Fruit fly (Drosophila melanogaster) whole organism, adult: Measurements from ENCODE around the gene CG43799.

ENCODE experiments used
- CG11617 ChIP-seq: fragments of 200-800 bp; sonication (Bioruptor generic); optimal IDR thresholded peaks from 2 replicates; lab custom pipeline; 2017; ENCODE audit warnings: mild to moderate bottlenecking, missing biosample characterization, missing genetic modification reagents, missing genetic modification characterization
- CG12768 ChIP-seq: fragments of 200-800 bp; sonication (Bioruptor generic); optimal IDR thresholded peaks from 2 replicates; lab custom pipeline; 2017; ENCODE audit warnings: missing biosample characterization, missing genetic modification characterization, mild to moderate bottlenecking, moderate library complexity, missing genetic modification reagents
- CG14711 ChIP-seq: fragments of 200-800 bp; sonication (Bioruptor generic); optimal IDR thresholded peaks from 2 replicates; lab custom pipeline; 2018; ENCODE audit warnings: missing biosample characterization, mild to moderate bottlenecking, missing genetic modification characterization, moderate library complexity
- CG1620 ChIP-seq: fragments of 200-800 bp; sonication (Bioruptor generic); optimal IDR thresholded peaks from 2 replicates; lab custom pipeline; 2016; ENCODE audit warnings: missing biosample characterization, missing genetic modification characterization
- CG33017 ChIP-seq: fragments of 200-800 bp; sonication (Bioruptor generic); optimal IDR thresholded peaks from 2 replicates; lab custom pipeline; 2018; ENCODE audit warnings: missing biosample characterization, mild to moderate bottlenecking, missing genetic modification characterization, moderate library complexity
- CG5204 ChIP-seq: fragments of 200-800 bp; sonication (Bioruptor generic); optimal IDR thresholded peaks from 2 replicates; lab custom pipeline; 2016; ENCODE audit warnings: missing biosample characterization, missing genetic modification characterization
- CG7045 ChIP-seq: fragments of 200-800 bp; sonication (Bioruptor generic); optimal IDR thresholded peaks from 2 replicates; lab custom pipeline; 2017; ENCODE audit warnings: missing biosample characterization, mild to moderate bottlenecking, missing genetic modification characterization
- CG7101 ChIP-seq: fragments of 200-800 bp; sonication (Bioruptor generic); optimal IDR thresholded peaks from 2 replicates; lab custom pipeline; 2018; ENCODE audit warnings: missing biosample characterization, mild to moderate bottlenecking, missing genetic modification characterization, moderate library complexity
- Clk ChIP-seq: fragments of 200-800 bp; sonication (Bioruptor generic); optimal IDR thresholded peaks from 2 replicates; lab custom pipeline; 2017; ENCODE audit warnings: missing biosample characterization, missing genetic modification characterization
- Crg-1 ChIP-seq: fragments of 200-800 bp; sonication (Bioruptor generic); optimal IDR thresholded peaks from 2 replicates; lab custom pipeline; 2016; ENCODE audit warnings: missing biosample characterization, missing genetic modification characterization
- Hr96 ChIP-seq: fragments of 200-800 bp; sonication (Bioruptor generic); optimal IDR thresholded peaks from 2 replicates; lab custom pipeline; 2016; ENCODE audit warnings: missing biosample characterization, missing genetic modification characterization
- Mnt ChIP-seq: fragments of 200-800 bp; sonication (Bioruptor generic); optimal IDR thresholded peaks from 2 replicates; lab custom pipeline; 2016; ENCODE audit warnings: missing biosample characterization, mild to moderate bottlenecking, missing genetic modification characterization
- bab1 ChIP-seq: fragments of 200-800 bp; sonication (Bioruptor generic); optimal IDR thresholded peaks from 3 replicates; lab custom pipeline; 2019; ENCODE audit warnings: missing biosample characterization, mild to moderate bottlenecking, missing genetic modification characterization, moderate library complexity
- cic ChIP-seq: fragments of 200-800 bp; sonication (Bioruptor generic); optimal IDR thresholded peaks from 2 replicates; lab custom pipeline; 2017; ENCODE audit warnings: missing biosample characterization, mild to moderate bottlenecking, missing genetic modification characterization, moderate library complexity
- cnc ChIP-seq, 2 experiments: fragments of >200 bp; optimal IDR thresholded peaks; 2 replicates each; lab custom pipeline; 2017
- kay ChIP-seq: fragments of 200-800 bp; sonication (Bioruptor generic); peaks from one replicate; lab custom pipeline; 2016; ENCODE audit warnings: missing biosample characterization, missing genetic modification characterization, borderline replicate concordance
- ovo ChIP-seq: fragments of 200-800 bp; sonication (Bioruptor generic); optimal IDR thresholded peaks from 2 replicates; lab custom pipeline; 2016; ENCODE audit warnings: missing biosample characterization, missing genetic modification characterization
- pad ChIP-seq: fragments of 200-800 bp; sonication (Bioruptor generic); optimal IDR thresholded peaks from 3 replicates; lab custom pipeline; 2017; ENCODE audit warnings: missing biosample characterization, missing genetic modification characterization, mild to moderate bottlenecking, moderate library complexity, missing genetic modification reagents
- tj ChIP-seq: fragments of 200-800 bp; sonication (Bioruptor generic); optimal IDR thresholded peaks from 3 replicates; lab custom pipeline; 2017; ENCODE audit warnings: missing biosample characterization, mild to moderate bottlenecking, missing genetic modification characterization, moderate library complexity
- toe ChIP-seq: fragments of 200-800 bp; sonication (Bioruptor generic); optimal IDR thresholded peaks from 2 replicates; lab custom pipeline; 2016; ENCODE audit warnings: missing biosample characterization, missing genetic modification characterization

Gene CG43799

dm6 chr2L:7270270-7270669 is 42.7 kb downstream of the CG43799 start:
- TF ChIP-seq Clk (GFP tag; lab: Kevin White, UChicago): no peak
- no peak for TF ChIP-seq cnc (optimal IDR thresholded peaks at IDR 0.05; lab: Kevin White, UChicago)
- TF ChIP-seq cic: no peak
- no peak for TF ChIP-seq CG12768
- TF ChIP-seq pad: no peak
- TF ChIP-seq tj (GFP tag; lab: Kevin White, UChicago): no peak
- TF ChIP-seq CG5204: no peak

- TF ChIP-seq bab1 (no peak), Mnt (no peak), tj (GFP tag; lab: Kevin White, UChicago) (no peak), Crg-1 (GFP tag; lab: Kevin White, UChicago) (no peak), cnc (optimal IDR thresholded peaks at IDR 0.05; lab: Kevin White, UChicago) (no peak), CG7101 (tag; lab: Kevin White, UChicago) (no peak), CG33017 (no peak), CG11617 (GFP tag; lab: Kevin White, UChicago) (no peak), cic (no peak), Clk (GFP tag; lab: Kevin White, UChicago) (no peak), Hr96 (GFP tag; lab: Kevin White, UChicago) (no peak), CG1620 (GFP tag; lab: Kevin White, UChicago) (no peak), ovo (GFP tag; lab: Kevin White, UChicago) (no peak), CG14711 (no peak), CG7045 (GFP tag; lab: Kevin White, UChicago) (no peak), toe (GFP tag; lab: Kevin White, UChicago) (no peak)
Measured at dm6 chr2L:7272452-7272851, 44.9 kb downstream of the CG43799 start.

DNA sequence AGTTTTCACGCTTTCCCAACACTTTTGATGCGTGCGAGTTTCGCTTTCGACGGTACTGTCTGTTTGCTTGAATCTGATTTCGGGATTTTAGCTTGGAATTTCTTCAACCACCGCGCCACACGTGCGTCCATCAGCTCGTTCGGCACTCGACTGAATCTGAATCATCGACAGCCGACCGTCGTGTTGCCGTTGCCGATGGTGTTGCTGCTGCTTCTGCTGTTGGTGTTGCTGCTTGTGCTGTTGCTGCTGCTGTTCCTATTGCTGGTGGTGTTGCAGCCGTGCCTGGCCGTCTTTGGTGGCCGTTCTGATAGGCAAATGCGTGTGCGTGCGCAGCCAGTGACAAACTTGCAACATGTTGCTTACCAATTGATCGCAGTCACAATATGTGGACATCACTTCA is 49.5 kb downstream of the CG43799 start, which contains the start of gene Wnt4:
Gene Wnt4 (minus strand): TSS at position 155 of the 400 bp plus-strand sequence.
- TF ChIP-seq Clk (GFP tag; lab: Kevin White, UChicago) (no peak), toe (GFP tag; lab: Kevin White, UChicago) (no peak), CG7101 (tag; lab: Kevin White, UChicago) (no peak), cnc (optimal IDR thresholded peaks at IDR 0.05; lab: Kevin White, UChicago) (no peak), pad (no peak), bab1 (no peak), CG1620 (GFP tag; lab: Kevin White, UChicago) (no peak), cic (no peak), Mnt (no peak), Hr96 (GFP tag; lab: Kevin White, UChicago) (no peak), tj (GFP tag; lab: Kevin White, UChicago) (no peak), CG14711 (no peak), CG11617 (GFP tag; lab: Kevin White, UChicago) (no peak), Crg-1 (GFP tag; lab: Kevin White, UChicago) (no peak)

DNA sequence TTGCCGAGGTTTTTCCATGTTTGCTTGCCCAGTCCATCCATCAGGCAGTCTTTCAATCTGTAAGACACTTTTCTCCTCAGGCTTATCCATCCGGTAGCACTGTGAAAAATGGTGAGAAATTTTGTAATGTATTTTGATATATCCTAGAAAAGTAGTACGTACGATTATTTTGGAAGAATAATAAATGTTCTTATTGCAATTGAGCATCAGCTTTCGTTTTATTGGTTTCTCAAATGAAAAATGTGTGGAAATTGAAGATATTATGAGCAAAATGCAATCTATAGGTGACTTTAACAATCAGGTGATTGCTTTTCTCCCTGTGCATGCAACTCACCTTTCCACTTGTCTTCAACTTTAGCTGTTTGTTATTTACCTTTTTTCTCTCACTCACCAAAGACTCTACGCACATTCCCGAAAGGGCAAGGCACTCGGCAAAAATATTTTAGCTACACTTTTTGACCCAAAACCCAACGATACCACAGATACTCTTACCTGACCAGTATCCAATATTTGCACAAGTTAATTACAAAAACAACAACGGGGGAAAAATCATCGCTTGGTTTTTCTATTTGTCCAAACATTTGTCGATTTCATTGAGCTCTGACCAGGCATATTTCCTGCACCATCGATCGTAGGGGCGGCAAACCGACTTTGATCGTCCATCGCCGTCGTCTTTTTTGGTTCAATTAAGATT is 50.2 kb downstream of the CG43799 start:
- TF ChIP-seq kay (GFP tag; lab: Kevin White, UChicago): no peak
- TF ChIP-seq CG7101 (tag; lab: Kevin White, UChicago): no peak
- TF ChIP-seq bab1: no peak
- TF ChIP-seq CG7045 (GFP tag; lab: Kevin White, UChicago): no peak
- TF ChIP-seq CG5204: no peak
